Fruit fly (Drosophila melanogaster) whole organism, embryonic: ENCODE results near the gene eIF4E5.
A peak's percentile ranks its signal among the peaks of the same experiment; 100 is the strongest.

Source experiments
- Adf1 ChIP-seq: fragments of 200-800 bp; sonication (Bioruptor generic); IDR thresholded peaks from 2 replicates; pipeline ENCODE4 v1.3.6; 2022; ENCODE audit warnings: missing biosample characterization, missing genetic modification characterization
- Blimp-1 ChIP-seq: fragments of 200-800 bp; sonication (Bioruptor generic); optimal IDR thresholded peaks from 3 replicates; lab custom pipeline; 2018; ENCODE audit warnings: missing biosample characterization, missing genetic modification characterization, mild to moderate bottlenecking, moderate library complexity, missing genetic modification reagents
- CG12071 ChIP-seq: fragments of 200-800 bp; sonication (Bioruptor generic); optimal IDR thresholded peaks from 3 replicates; lab custom pipeline; 2018; ENCODE audit warnings: missing biosample characterization, mild to moderate bottlenecking, missing genetic modification characterization
- CG12391 ChIP-seq: fragments of 200-800 bp; sonication (Bioruptor generic); optimal IDR thresholded peaks from 3 replicates; lab custom pipeline; 2018; ENCODE audit warnings: missing biosample characterization, mild to moderate bottlenecking, missing genetic modification characterization, moderate library complexity
- CG14050 ChIP-seq: fragments of 200-800 bp; sonication (Bioruptor generic); IDR thresholded peaks from 3 replicates; pipeline ENCODE4 v1.3.6; 2022; ENCODE audit warnings: missing biosample characterization, missing genetic modification characterization
- CG15269 ChIP-seq: fragments of 200-800 bp; sonication (Bioruptor generic); optimal IDR thresholded peaks from 2 replicates; lab custom pipeline; 2018; ENCODE audit warnings: missing biosample characterization, mild to moderate bottlenecking, missing genetic modification characterization, moderate library complexity
- CG15696 ChIP-seq: fragments of 200-800 bp; sonication (Bioruptor generic); optimal IDR thresholded peaks from 2 replicates; lab custom pipeline; 2019; ENCODE audit warnings: missing biosample characterization, mild to moderate bottlenecking, missing genetic modification characterization, moderate library complexity
- CG17385 ChIP-seq: fragments of 200-800 bp; sonication (Bioruptor generic); optimal IDR thresholded peaks from 3 replicates; lab custom pipeline; 2018; ENCODE audit warnings: missing biosample characterization, mild to moderate bottlenecking, missing genetic modification characterization
- CG17829 ChIP-seq: fragments of 200-800 bp; optimal IDR thresholded peaks from 2 replicates; lab custom pipeline; 2019; ENCODE audit warnings: missing biosample characterization, mild to moderate bottlenecking, missing genetic modification characterization, moderate library complexity
- CG18599 ChIP-seq: fragments of 200-800 bp; sonication (Bioruptor generic); optimal IDR thresholded peaks from 3 replicates; lab custom pipeline; 2017; ENCODE audit warnings: missing biosample characterization, missing genetic modification characterization, mild to moderate bottlenecking, moderate library complexity, missing genetic modification reagents
- CG2199 ChIP-seq: fragments of 200-800 bp; sonication (Bioruptor generic); IDR thresholded peaks from 3 replicates; pipeline ENCODE4 v1.3.6; 2022; ENCODE audit warnings: missing biosample characterization, missing genetic modification characterization
- CG2889 ChIP-seq: fragments of 200-800 bp; sonication (Bioruptor generic); IDR thresholded peaks from 3 replicates; pipeline ENCODE4 v1.3.6; 2022; ENCODE audit warnings: missing biosample characterization, missing genetic modification characterization
- CG33557 ChIP-seq: fragments of 200-800 bp; sonication (Bioruptor generic); optimal IDR thresholded peaks from 2 replicates; lab custom pipeline; 2019; ENCODE audit warnings: missing biosample characterization, mild to moderate bottlenecking, missing genetic modification characterization, moderate library complexity
- CG34376 ChIP-seq: fragments of 200-800 bp; sonication (Bioruptor generic); optimal IDR thresholded peaks from 2 replicates; lab custom pipeline; 2018; ENCODE audit warnings: missing biosample characterization, mild to moderate bottlenecking, missing genetic modification characterization
- CG4328 ChIP-seq: fragments of 200-800 bp; sonication (Bioruptor generic); optimal IDR thresholded peaks from 3 replicates; lab custom pipeline; 2017; ENCODE audit warnings: missing biosample characterization, missing genetic modification reagents, missing genetic modification characterization
- CG4360 ChIP-seq: fragments of 200-800 bp; sonication (Bioruptor generic); IDR thresholded peaks from 2 replicates; pipeline ENCODE4 v1.3.6; 2022; ENCODE audit warnings: missing biosample characterization, missing genetic modification characterization
- CG6254 ChIP-seq: fragments of 200-800 bp; sonication (Bioruptor generic); optimal IDR thresholded peaks from 3 replicates; lab custom pipeline; 2017; ENCODE audit warnings: mild to moderate bottlenecking, missing biosample characterization, missing genetic modification reagents, missing genetic modification characterization
- CG7745 ChIP-seq: fragments of 200-800 bp; sonication (Bioruptor generic); optimal IDR thresholded peaks from 2 replicates; lab custom pipeline; 2018; ENCODE audit warnings: missing biosample characterization, mild to moderate bottlenecking, missing genetic modification characterization, moderate library complexity
- CG8388 ChIP-seq: fragments of 200-800 bp; sonication (Bioruptor generic); optimal IDR thresholded peaks from 2 replicates; lab custom pipeline; 2019; ENCODE audit warnings: missing biosample characterization, mild to moderate bottlenecking, missing genetic modification characterization, moderate library complexity
- CG9437 ChIP-seq: fragments of 200-800 bp; sonication (Bioruptor generic); optimal IDR thresholded peaks from 2 replicates; lab custom pipeline; 2018; ENCODE audit warnings: missing biosample characterization, mild to moderate bottlenecking, missing genetic modification characterization
- D ChIP-seq, 2 experiments: fragments of 200-800 bp in 1 of 2; fragments of >200 bp in 1 of 2; sonication (Bioruptor generic) in 1 of 2; optimal IDR thresholded peaks; 2 replicates in 1 of 2; 3 replicates in 1 of 2; lab custom pipeline; 2017; ENCODE audit warnings: mild to moderate bottlenecking in 1 of 2, missing biosample characterization in 1 of 2, missing genetic modification characterization in 1 of 2, missing genetic modification reagents in 1 of 2
- Dad ChIP-seq: fragments of 200-800 bp; sonication (Bioruptor generic); optimal IDR thresholded peaks from 3 replicates; lab custom pipeline; 2016; ENCODE audit warnings: missing biosample characterization, missing genetic modification characterization
- Deaf1 ChIP-seq: fragments of 200-800 bp; optimal IDR thresholded peaks from 3 replicates; lab custom pipeline; 2019; ENCODE audit warnings: missing biosample characterization, mild to moderate bottlenecking, missing genetic modification characterization, moderate library complexity
- Fer1 ChIP-seq: fragments of 200-800 bp; sonication (Bioruptor generic); optimal IDR thresholded peaks from 2 replicates; lab custom pipeline; 2017; ENCODE audit warnings: missing biosample characterization, mild to moderate bottlenecking, missing genetic modification characterization
- HHEX ChIP-seq: fragments of 200-800 bp; sonication (Bioruptor generic); optimal IDR thresholded peaks from 3 replicates; lab custom pipeline; 2017; ENCODE audit warnings: missing biosample characterization, mild to moderate bottlenecking, missing genetic modification characterization, missing genetic modification reagents
- Hand ChIP-seq: fragments of 200-800 bp; sonication (Bioruptor generic); optimal IDR thresholded peaks from 2 replicates; lab custom pipeline; 2017; ENCODE audit warnings: mild to moderate bottlenecking, missing biosample characterization, missing genetic modification reagents, missing genetic modification characterization
- MESR4 ChIP-seq: fragments of 200-800 bp; sonication (Bioruptor generic); optimal IDR thresholded peaks from 2 replicates; lab custom pipeline; 2018; ENCODE audit warnings: missing biosample characterization, mild to moderate bottlenecking, missing genetic modification characterization, moderate library complexity
- Max ChIP-seq: fragments of 200-800 bp; sonication (Bioruptor generic); optimal IDR thresholded peaks from 2 replicates; lab custom pipeline; 2016; ENCODE audit warnings: missing biosample characterization, mild to moderate bottlenecking, missing genetic modification characterization
- Med ChIP-seq: fragments of 200-800 bp; sonication (Bioruptor generic); peaks from one replicate; lab custom pipeline; 2016; ENCODE audit warnings: missing biosample characterization, missing genetic modification characterization, mild to moderate bottlenecking, inconsistent platforms, moderate library complexity
- Nf-YA ChIP-seq: fragments of 200-800 bp; sonication (Bioruptor generic); IDR thresholded peaks from 2 replicates; pipeline ENCODE4 v1.3.6; 2022; ENCODE audit warnings: missing biosample characterization, missing genetic modification characterization
- TFAM ChIP-seq: fragments of 200-800 bp; sonication (Bioruptor generic); optimal IDR thresholded peaks from 2 replicates; lab custom pipeline; 2017; ENCODE audit warnings: missing biosample characterization, missing genetic modification characterization, inconsistent platforms
- ac ChIP-seq: fragments of 200-800 bp; sonication (Bioruptor generic); optimal IDR thresholded peaks from 3 replicates; lab custom pipeline; 2017; ENCODE audit warnings: missing biosample characterization, mild to moderate bottlenecking, missing genetic modification characterization
- al ChIP-seq: fragments of 200-800 bp; sonication (Bioruptor generic); IDR thresholded peaks from 2 replicates; pipeline ENCODE4 v1.3.6; 2022; ENCODE audit warnings: missing biosample characterization, missing genetic modification characterization
- aop ChIP-seq: fragments of 200-800 bp; sonication (Bioruptor generic); IDR thresholded peaks from 2 replicates; pipeline ENCODE4 v1.3.6; 2022; ENCODE audit warnings: missing biosample characterization, missing genetic modification characterization
- dmrt99B ChIP-seq: fragments of 200-800 bp; sonication (Bioruptor generic); optimal IDR thresholded peaks from 2 replicates; lab custom pipeline; 2018; ENCODE audit warnings: missing biosample characterization, mild to moderate bottlenecking, missing genetic modification characterization, moderate library complexity
- ems ChIP-seq: fragments of 200-800 bp; sonication (Bioruptor generic); optimal IDR thresholded peaks from 3 replicates; lab custom pipeline; 2016; ENCODE audit warnings: missing biosample characterization, missing genetic modification characterization
- her ChIP-seq: fragments of 200-800 bp; sonication (Bioruptor generic); optimal IDR thresholded peaks from 2 replicates; lab custom pipeline; 2016; ENCODE audit warnings: missing biosample characterization, missing genetic modification characterization
- ken ChIP-seq: fragments of 200-800 bp; sonication (Bioruptor generic); IDR thresholded peaks from 3 replicates; pipeline ENCODE4 v1.3.6; 2022; ENCODE audit warnings: missing biosample characterization, missing genetic modification characterization
- lab ChIP-seq: fragments of 200-800 bp; sonication (Bioruptor generic); optimal IDR thresholded peaks from 3 replicates; lab custom pipeline; 2017; ENCODE audit warnings: missing biosample characterization, missing genetic modification characterization, mild to moderate bottlenecking, moderate library complexity, missing genetic modification reagents
- mld ChIP-seq: fragments of 200-800 bp; sonication (Bioruptor generic); IDR thresholded peaks from 3 replicates; pipeline ENCODE4 v1.3.6; 2022; ENCODE audit warnings: missing biosample characterization, missing genetic modification characterization; ENCODE audit not compliant: partially characterized antibody
- nerfin-2 ChIP-seq: fragments of 200-800 bp; sonication (Bioruptor generic); IDR thresholded peaks from 2 replicates; pipeline ENCODE4 v1.3.6; 2022; ENCODE audit warnings: missing biosample characterization, missing genetic modification characterization; ENCODE audit not compliant: partially characterized antibody
- odd ChIP-seq: fragments of 200-800 bp; sonication (Bioruptor generic); optimal IDR thresholded peaks from 2 replicates; lab custom pipeline; 2017; ENCODE audit warnings: missing biosample characterization, mild to moderate bottlenecking, missing genetic modification characterization
- rib ChIP-seq: fragments of 200-800 bp; sonication (Bioruptor generic); IDR thresholded peaks from 2 replicates; pipeline ENCODE4 v1.3.6; 2022; ENCODE audit warnings: missing biosample characterization, missing genetic modification characterization
- run ChIP-seq: fragments of 200-800 bp; sonication (Bioruptor generic); optimal IDR thresholded peaks from 3 replicates; lab custom pipeline; 2018; ENCODE audit warnings: missing biosample characterization, mild to moderate bottlenecking, missing genetic modification characterization
- salm ChIP-seq: fragments of 200-800 bp; sonication (Bioruptor generic); optimal IDR thresholded peaks from 2 replicates; lab custom pipeline; 2018; ENCODE audit warnings: missing biosample characterization, mild to moderate bottlenecking, missing genetic modification characterization
- sd ChIP-seq: fragments of 200-800 bp; sonication (Bioruptor generic); optimal IDR thresholded peaks from 3 replicates; lab custom pipeline; 2018; ENCODE audit warnings: missing biosample characterization, mild to moderate bottlenecking, missing genetic modification characterization, moderate library complexity
- tgo ChIP-seq: fragments of 200-800 bp; sonication (Bioruptor generic); IDR thresholded peaks from 3 replicates; pipeline ENCODE4 v1.3.6; 2022; ENCODE audit warnings: missing biosample characterization, missing genetic modification characterization
- z ChIP-seq: fragments of 200-800 bp; sonication (Bioruptor generic); IDR thresholded peaks from 3 replicates; pipeline ENCODE4 v1.3.6; 2022; ENCODE audit warnings: missing biosample characterization, missing genetic modification characterization

eIF4E5 gene

dm6 chr3L:7854752-7855454 is 39.8 kb upstream of the eIF4E5 start (continued):
- TF ChIP-seq ems (GFP tag; lab: Kevin White, UChicago) (peak; percentile 14), aop (GFP tag; lab: Robert Waterston, UW) (no peak), sd (tag; lab: Kevin White, UChicago) (peak; percentile 25), CG15696 (tag; lab: Kevin White, UChicago) (no peak), CG4360 (GFP tag; lab: Robert Waterston, UW) (no peak), CG14050 (GFP tag; lab: Robert Waterston, UW) (peak; percentile 24; the same call in 1 of the 3 replicates), Fer1 (GFP tag; lab: Kevin White, UChicago) (peak; percentile 93), run (tag; lab: Kevin White, UChicago) (peak; percentile 43), CG18599 (GFP tag; lab: Kevin White, UChicago) (peak; percentile 81), tgo (GFP tag; lab: Robert Waterston, UW) (no peak), dmrt99B (tag; lab: Kevin White, UChicago) (peak; percentile 69), al (no peak), CG12071 (peak; percentile 96), odd (GFP tag; lab: Kevin White, UChicago) (peak; percentile 91), Deaf1 (peak; percentile 100), CG6254 (GFP tag; lab: Kevin White, UChicago) (peak; percentile 88), salm (peak; percentile 68), CG2199 (GFP tag; lab: Robert Waterston, UW) (peak; percentile 52; the same call in 1 of the 3 replicates), nerfin-2 (GFP tag; lab: Robert Waterston, UW) (no peak), rib (peak; percentile 45; the same call in 1 of the 2 replicates), lab (GFP tag; lab: Kevin White, UChicago) (peak; percentile 94), TFAM (GFP tag; lab: Kevin White, UChicago) (no peak), D (optimal IDR thresholded peaks at IDR 0.05; lab: Kevin White, UChicago) (no peak), D (GFP tag; optimal IDR thresholded peaks at IDR 0.05; lab: Kevin White, UChicago) (peak; percentile 69), Adf1 (peak; percentile 97), CG15269 (tag; lab: Kevin White, UChicago) (peak; percentile 58), Nf-YA (peak; percentile 55; the same call in 1 of the 2 replicates), CG4328 (GFP tag; lab: Kevin White, UChicago) (peak; percentile 85), CG2889 (no peak), Hand (GFP tag; lab: Kevin White, UChicago) (peak; percentile 78), Blimp-1 (GFP tag; lab: Kevin White, UChicago) (peak; percentile 44), CG9437 (GFP tag; lab: Kevin White, UChicago) (peak; percentile 46), CG34376 (GFP tag; lab: Kevin White, UChicago) (peak; percentile 95), mld (GFP tag; lab: Robert Waterston, UW) (0 out of 3 replicates have a peak, but pooled peaks have one; percentile 33), z (GFP tag; lab: Robert Waterston, UW) (peak; percentile 58; the same call in 1 of the 3 replicates), Dad (GFP tag; lab: Kevin White, UChicago) (no peak), CG8388 (peak; percentile 62), CG17829 (tag; lab: Kevin White, UChicago) (peak; percentile 34), CG17385 (GFP tag; lab: Kevin White, UChicago) (peak; percentile 74), HHEX (peak; percentile 91), MESR4 (GFP tag; lab: Kevin White, UChicago) (peak; percentile 6), CG33557 (GFP tag; lab: Kevin White, UChicago) (peak; percentile 76), CG7745 (tag; lab: Kevin White, UChicago) (peak; percentile 32), ken (GFP tag; lab: Robert Waterston, UW) (no peak), her (GFP tag; lab: Kevin White, UChicago) (no peak), Med (GFP tag; lab: Kevin White, UChicago) (peak; percentile 94), Max (no peak), ac (peak; percentile 26), CG12391 (peak; percentile 28)
